Fruit fly (Drosophila melanogaster) whole organism, embryonic: ENCODE data around the gene CG11470.

Source experiments
- Awh ChIP-seq: fragments of 200-800 bp; sonication (Bioruptor generic); IDR thresholded peaks from 2 replicates; pipeline ENCODE4, ENCODE4 v1.3.6; 2022; ENCODE audit warnings: missing biosample characterization, missing genetic modification characterization
- CG10147 ChIP-seq: fragments of 200-800 bp; sonication (Bioruptor generic); optimal IDR thresholded peaks from 2 replicates; lab custom pipeline; 2019; ENCODE audit warnings: missing biosample characterization, mild to moderate bottlenecking, missing genetic modification characterization, moderate library complexity
- CG11085 ChIP-seq: fragments of 200-800 bp; sonication (Bioruptor generic); IDR thresholded peaks from 2 replicates; pipeline ENCODE4 v1.3.6; 2022; ENCODE audit warnings: missing biosample characterization, missing genetic modification characterization
- CG11398 ChIP-seq: fragments of 200-800 bp; sonication (Bioruptor generic); optimal IDR thresholded peaks from 2 replicates; lab custom pipeline; 2016; ENCODE audit warnings: missing biosample characterization, missing genetic modification characterization
- CG1233 ChIP-seq: fragments of 200-800 bp; sonication (Bioruptor generic); optimal IDR thresholded peaks from 4 replicates; lab custom pipeline; 2018; ENCODE audit warnings: missing biosample characterization, mild to moderate bottlenecking, missing genetic modification characterization
- CG12391 ChIP-seq: fragments of 200-800 bp; sonication (Bioruptor generic); optimal IDR thresholded peaks from 3 replicates; lab custom pipeline; 2018; ENCODE audit warnings: missing biosample characterization, mild to moderate bottlenecking, missing genetic modification characterization, moderate library complexity
- CG12769 ChIP-seq: fragments of 200-800 bp; sonication (Bioruptor generic); optimal IDR thresholded peaks from 2 replicates; lab custom pipeline; 2019; ENCODE audit warnings: missing biosample characterization, mild to moderate bottlenecking, missing genetic modification characterization, moderate library complexity
- CG13123 ChIP-seq: fragments of 200-800 bp; sonication (Bioruptor generic); optimal IDR thresholded peaks from 2 replicates; lab custom pipeline; 2016; ENCODE audit warnings: missing biosample characterization, missing genetic modification characterization
- CG15073 ChIP-seq: fragments of 200-800 bp; sonication (Bioruptor generic); optimal IDR thresholded peaks from 2 replicates; lab custom pipeline; 2016; ENCODE audit warnings: missing biosample characterization, missing genetic modification characterization
- CG1529 ChIP-seq: fragments of 200-800 bp; sonication (Bioruptor generic); optimal IDR thresholded peaks from 3 replicates; lab custom pipeline; 2018; ENCODE audit warnings: missing biosample characterization, missing genetic modification characterization
- CG1603 ChIP-seq: fragments of 200-800 bp; sonication (Bioruptor generic); optimal IDR thresholded peaks from 2 replicates; lab custom pipeline; 2019; ENCODE audit warnings: missing biosample characterization, mild to moderate bottlenecking, missing genetic modification characterization, moderate library complexity
- CG17385 ChIP-seq: fragments of 200-800 bp; sonication (Bioruptor generic); optimal IDR thresholded peaks from 3 replicates; lab custom pipeline; 2018; ENCODE audit warnings: missing biosample characterization, mild to moderate bottlenecking, missing genetic modification characterization
- CG17568 ChIP-seq: fragments of 200-800 bp; sonication (Bioruptor generic); optimal IDR thresholded peaks from 2 replicates; lab custom pipeline; 2018; ENCODE audit warnings: missing biosample characterization, mild to moderate bottlenecking, missing genetic modification characterization, moderate library complexity
- CG17912 ChIP-seq: fragments of 200-800 bp; sonication (Bioruptor generic); optimal IDR thresholded peaks from 2 replicates; lab custom pipeline; 2018; ENCODE audit warnings: missing biosample characterization, mild to moderate bottlenecking, missing genetic modification characterization
- CG1792 ChIP-seq: fragments of 200-800 bp; sonication (Bioruptor generic); optimal IDR thresholded peaks from 2 replicates; lab custom pipeline; 2016; ENCODE audit warnings: missing biosample characterization, missing genetic modification characterization
- CG18262 ChIP-seq: fragments of 200-800 bp; optimal IDR thresholded peaks from 3 replicates; lab custom pipeline; 2019; ENCODE audit warnings: missing biosample characterization, mild to moderate bottlenecking, missing genetic modification characterization, moderate library complexity
- CG33213 ChIP-seq: fragments of 200-800 bp; sonication (Bioruptor generic); optimal IDR thresholded peaks from 3 replicates; lab custom pipeline; 2016; ENCODE audit warnings: missing biosample characterization, missing genetic modification characterization
- CG3995 ChIP-seq: fragments of 200-800 bp; sonication (Bioruptor generic); optimal IDR thresholded peaks from 3 replicates; lab custom pipeline; 2016; ENCODE audit warnings: missing biosample characterization, missing genetic modification characterization
- CG8359 ChIP-seq: fragments of 200-800 bp; sonication (Bioruptor generic); optimal IDR thresholded peaks from 2 replicates; lab custom pipeline; 2017; ENCODE audit warnings: missing biosample characterization, mild to moderate bottlenecking, missing genetic modification characterization, borderline replicate concordance
- CG9437 ChIP-seq: fragments of 200-800 bp; sonication (Bioruptor generic); optimal IDR thresholded peaks from 2 replicates; lab custom pipeline; 2018; ENCODE audit warnings: missing biosample characterization, mild to moderate bottlenecking, missing genetic modification characterization
- CkIIα-i1 ChIP-seq: fragments of 200-800 bp; sonication (Bioruptor generic); IDR thresholded peaks from 2 replicates; pipeline ENCODE4 v1.3.6; 2022; ENCODE audit warnings: missing biosample characterization, missing genetic modification characterization
- Dip3 ChIP-seq: fragments of 200-800 bp; sonication (Bioruptor generic); optimal IDR thresholded peaks from 3 replicates; lab custom pipeline; 2016; ENCODE audit warnings: missing biosample characterization, missing genetic modification characterization
- Dll ChIP-seq: fragments of 200-800 bp; sonication (Bioruptor generic); IDR thresholded peaks from 4 replicates; pipeline ENCODE4 v1.3.6; 2022; ENCODE audit warnings: missing biosample characterization, missing genetic modification characterization; ENCODE audit not compliant: partially characterized antibody
- Doc2 ChIP-seq: fragments of 200-800 bp; sonication (Bioruptor generic); IDR thresholded peaks from 2 replicates; pipeline ENCODE4 v1.3.6; 2022; ENCODE audit warnings: missing biosample characterization, missing genetic modification characterization
- HLH3B ChIP-seq: fragments of 200-800 bp; sonication (Bioruptor generic); IDR thresholded peaks from 2 replicates; pipeline ENCODE4 v1.3.6; 2022; ENCODE audit warnings: missing biosample characterization, missing genetic modification characterization
- MTF-1 ChIP-seq: fragments of 200-800 bp; sonication (Bioruptor generic); optimal IDR thresholded peaks from 2 replicates; lab custom pipeline; 2018; ENCODE audit warnings: missing biosample characterization, mild to moderate bottlenecking, missing genetic modification characterization, borderline replicate concordance
- Mad ChIP-seq: fragments of 200-800 bp; sonication (Bioruptor generic); optimal IDR thresholded peaks from 2 replicates; lab custom pipeline; 2016; ENCODE audit warnings: missing biosample characterization, missing genetic modification characterization
- Oaz ChIP-seq: fragments of 200-800 bp; sonication (Bioruptor generic); IDR thresholded peaks from 2 replicates; pipeline ENCODE4 v1.3.6; 2022; ENCODE audit warnings: missing biosample characterization, missing genetic modification characterization
- Scr ChIP-seq: fragments of 200-800 bp; sonication (Bioruptor generic); IDR thresholded peaks from 2 replicates; pipeline ENCODE4 v1.3.6; 2022; ENCODE audit warnings: missing biosample characterization, missing genetic modification characterization; ENCODE audit not compliant: partially characterized antibody
- Six4 ChIP-seq: fragments of 200-800 bp; sonication (Bioruptor generic); optimal IDR thresholded peaks from 2 replicates; lab custom pipeline; 2016; ENCODE audit warnings: missing biosample characterization, missing genetic modification characterization
- Spps ChIP-seq: fragments of 200-800 bp; sonication (Bioruptor generic); optimal IDR thresholded peaks from 2 replicates; lab custom pipeline; 2018; ENCODE audit warnings: missing biosample characterization, mild to moderate bottlenecking, missing genetic modification characterization
- Sry-δ ChIP-seq: fragments of 200-800 bp; sonication (Bioruptor generic); optimal IDR thresholded peaks from 2 replicates; lab custom pipeline; 2016; ENCODE audit warnings: missing biosample characterization, missing genetic modification characterization
- Xrp1 ChIP-seq: fragments of 200-800 bp; sonication (Bioruptor generic); IDR thresholded peaks from 2 replicates; pipeline ENCODE4 v1.3.6; 2022; ENCODE audit warnings: missing biosample characterization, missing genetic modification characterization
- br ChIP-seq: fragments of >200 bp; optimal IDR thresholded peaks from 2 replicates; lab custom pipeline; 2017
- dati ChIP-seq: fragments of 200-800 bp; sonication (Bioruptor generic); IDR thresholded peaks from 2 replicates; pipeline ENCODE4 v1.3.6; 2022; ENCODE audit warnings: missing biosample characterization, missing genetic modification characterization
- en ChIP-seq: fragments of 200-800 bp; sonication (Bioruptor generic); optimal IDR thresholded peaks from 2 replicates; lab custom pipeline; 2016; ENCODE audit warnings: missing biosample characterization, missing genetic modification characterization
- eyg ChIP-seq: fragments of 200-800 bp; sonication (Bioruptor generic); optimal IDR thresholded peaks from 3 replicates; lab custom pipeline; 2016; ENCODE audit warnings: missing biosample characterization, missing genetic modification characterization
- ftz-f1 ChIP-seq: fragments of 200-800 bp; sonication (Bioruptor generic); optimal IDR thresholded peaks from 2 replicates; lab custom pipeline; 2016; ENCODE audit warnings: missing biosample characterization, missing genetic modification characterization
- grau ChIP-seq: fragments of 200-800 bp; optimal IDR thresholded peaks from 3 replicates; lab custom pipeline; 2019; ENCODE audit warnings: missing biosample characterization, mild to moderate bottlenecking, missing genetic modification characterization, moderate library complexity
- gsb ChIP-seq: fragments of 200-800 bp; sonication (Bioruptor generic); IDR thresholded peaks from 2 replicates; pipeline ENCODE4 v1.3.6; 2022; ENCODE audit warnings: missing biosample characterization, missing genetic modification characterization
- ham ChIP-seq: fragments of 200-800 bp; sonication (Bioruptor generic); IDR thresholded peaks from 2 replicates; pipeline ENCODE4 v1.3.6; 2022; ENCODE audit warnings: missing biosample characterization, missing genetic modification characterization
- her ChIP-seq: fragments of 200-800 bp; sonication (Bioruptor generic); optimal IDR thresholded peaks from 2 replicates; lab custom pipeline; 2016; ENCODE audit warnings: missing biosample characterization, missing genetic modification characterization
- kah ChIP-seq: fragments of 200-800 bp; sonication (Bioruptor generic); optimal IDR thresholded peaks from 2 replicates; lab custom pipeline; 2018; ENCODE audit warnings: missing biosample characterization, mild to moderate bottlenecking, missing genetic modification characterization
- knrl ChIP-seq: fragments of 200-800 bp; sonication (Bioruptor generic); IDR thresholded peaks from 3 replicates; pipeline ENCODE4 v1.3.6; 2022; ENCODE audit warnings: missing biosample characterization, missing genetic modification characterization; ENCODE audit not compliant: partially characterized antibody
- nmo ChIP-seq: fragments of 200-800 bp; sonication (Bioruptor generic); optimal IDR thresholded peaks from 2 replicates; lab custom pipeline; 2018; ENCODE audit warnings: missing biosample characterization, mild to moderate bottlenecking, missing genetic modification characterization, moderate library complexity
- pros ChIP-seq: fragments of 200-800 bp; sonication (Bioruptor generic); optimal IDR thresholded peaks from 3 replicates; lab custom pipeline; 2019; ENCODE audit warnings: missing biosample characterization, mild to moderate bottlenecking, missing genetic modification characterization, moderate library complexity
- pzg ChIP-seq: fragments of 200-800 bp; sonication (Bioruptor generic); optimal IDR thresholded peaks from 3 replicates; lab custom pipeline; 2018; ENCODE audit warnings: missing biosample characterization, mild to moderate bottlenecking, missing genetic modification characterization, moderate library complexity
- shn ChIP-seq: fragments of 200-800 bp; sonication (Bioruptor generic); optimal IDR thresholded peaks from 3 replicates; lab custom pipeline; 2016; ENCODE audit warnings: missing biosample characterization, missing genetic modification characterization
- unc-4 ChIP-seq: fragments of 200-800 bp; sonication (Bioruptor generic); IDR thresholded peaks from 2 replicates; pipeline ENCODE4 v1.3.6; 2022; ENCODE audit warnings: missing biosample characterization, missing genetic modification characterization; ENCODE audit not compliant: partially characterized antibody
- wek ChIP-seq: fragments of 200-800 bp; sonication (Bioruptor generic); optimal IDR thresholded peaks from 3 replicates; lab custom pipeline; 2018; ENCODE audit warnings: missing biosample characterization, mild to moderate bottlenecking, missing genetic modification characterization, moderate library complexity

Gene CG11470

DNA sequence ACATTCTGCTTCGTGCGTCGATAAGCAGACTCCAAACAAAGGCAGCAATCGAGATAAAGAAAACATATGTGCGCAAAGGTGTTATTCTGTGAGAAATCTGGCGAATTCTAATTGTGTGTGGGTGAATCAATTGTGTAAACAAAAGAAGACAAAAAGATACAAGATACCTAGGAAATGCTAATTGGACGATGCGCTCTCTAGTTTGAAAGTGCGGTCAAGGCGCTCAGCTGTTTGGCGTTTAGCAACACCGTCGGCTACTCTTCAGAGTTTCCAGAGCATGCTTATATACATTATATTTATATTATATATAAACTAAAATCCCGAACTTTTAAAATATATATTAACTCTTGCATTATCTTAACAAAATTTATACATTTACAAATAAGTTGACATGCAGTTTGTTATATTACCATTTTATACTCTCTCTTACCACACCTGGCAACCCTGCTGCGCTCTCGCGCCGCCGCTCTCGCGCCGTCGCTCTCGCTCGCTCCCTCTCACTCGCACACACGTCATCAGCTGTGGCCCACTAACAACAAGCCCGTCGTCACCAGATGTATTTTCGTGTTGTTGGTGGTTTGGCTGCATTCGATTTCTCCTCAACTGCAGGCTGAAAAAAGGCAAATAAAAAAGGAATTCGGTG, 29.1 kb upstream of the CG11470 start, which contains the start of gene CG1907 (continued):
- TF ChIP-seq CG1792 (peak; percentile 71), CG17568 (peak; percentile 90), Dip3 (GFP tag; lab: Kevin White, UChicago) (peak; percentile 78), wek (GFP tag; lab: Kevin White, UChicago) (peak; percentile 78), CG8359 (GFP tag; lab: Kevin White, UChicago) (peak; percentile 95), pros (peak; percentile 67), Awh (GFP tag; lab: Robert Waterston, UW) (peak; percentile 99), Xrp1 (GFP tag; lab: Robert Waterston, UW) (peak; percentile 99), Spps (tag; lab: Kevin White, UChicago) (peak; percentile 97), grau (tag; lab: Kevin White, UChicago) (peak; percentile 97), en (peak; percentile 57), shn (GFP tag; lab: Kevin White, UChicago) (peak; percentile 34), CG1603 (peak; percentile 84), br (no peak), CG1233 (GFP tag; lab: Kevin White, UChicago) (peak; percentile 98), knrl (GFP tag; lab: Robert Waterston, UW) (peak; percentile 42; the same call in 1 of the 3 replicates), dati (GFP tag; lab: Robert Waterston, UW) (peak; percentile 93), CG11398 (GFP tag; lab: Kevin White, UChicago) (peak; percentile 72), Mad (peak; percentile 89), gsb (GFP tag; lab: Robert Waterston, UW) (peak; percentile 96), eyg (GFP tag; lab: Kevin White, UChicago) (peak; percentile 41), CG17912 (peak; percentile 88), CG10147 (GFP tag; lab: Kevin White, UChicago) (peak; percentile 97), Six4 (GFP tag; lab: Kevin White, UChicago) (peak; percentile 97), Sry-δ (GFP tag; lab: Kevin White, UChicago) (peak; percentile 50), CG1529 (GFP tag; lab: Kevin White, UChicago) (peak; percentile 97), HLH3B (GFP tag; lab: Robert Waterston, UW) (peak; percentile 99), CG3995 (peak; percentile 76), CG13123 (GFP tag; lab: Kevin White, UChicago) (peak; percentile 95), ftz-f1 (GFP tag; lab: Kevin White, UChicago) (peak; percentile 87), CG9437 (GFP tag; lab: Kevin White, UChicago) (peak; percentile 93), Dll (GFP tag; lab: Robert Waterston, UW) (peak; percentile 68), CG11085 (GFP tag; lab: Robert Waterston, UW) (peak; percentile 98), MTF-1 (GFP tag; lab: Kevin White, UChicago) (peak; percentile 93), her (GFP tag; lab: Kevin White, UChicago) (peak; percentile 67), unc-4 (GFP tag; lab: Robert Waterston, UW) (peak; percentile 43; the same call in 1 of the 2 replicates), CG12391 (peak; percentile 99), CG15073 (GFP tag; lab: Kevin White, UChicago) (peak; percentile 79), CG18262 (peak; percentile 99), Oaz (GFP tag; lab: Robert Waterston, UW) (peak; percentile 96), Doc2 (GFP tag; lab: Robert Waterston, UW) (peak; percentile 93), CG12769 (tag; lab: Kevin White, UChicago) (peak; percentile 86), ham (GFP tag; lab: Robert Waterston, UW) (peak; percentile 90), CG17385 (GFP tag; lab: Kevin White, UChicago) (peak; percentile 95), kah (GFP tag; lab: Kevin White, UChicago) (peak; percentile 93), pzg (GFP tag; lab: Kevin White, UChicago) (peak; percentile 45), CG33213 (peak; percentile 85), Scr (GFP tag; lab: Robert Waterston, UW) (peak; percentile 45), nmo (GFP tag; lab: Kevin White, UChicago) (peak; percentile 99), CkIIα-i1 (GFP tag; lab: Robert Waterston, UW) (peak; percentile 94)
